Worm (Caenorhabditis elegans) whole organism, L2 larva: ENCODE results near the gene mrpl-32.

Source experiments
- R02D3.7 ChIP-seq: fragments of 150-350 bp; optimal IDR thresholded peaks from 2 replicates; lab custom pipeline; 2014; ENCODE audit warnings: missing biosample characterization, missing genetic modification characterization
- Y55F3AM.14 ChIP-seq: fragments of 200-800 bp; sonication (Bioruptor generic); optimal IDR thresholded peaks from 2 replicates; lab custom pipeline; 2018; ENCODE audit warnings: mild to moderate bottlenecking, missing genetic modification characterization, missing compliant biosample characterization
- blmp-1 ChIP-seq: sonication (generic microtip); optimal IDR thresholded peaks from 2 replicates; lab custom pipeline; 2017; ENCODE audit warnings: missing genetic modification characterization, mild to moderate bottlenecking, missing compliant biosample characterization, antibody characterized with exemption, moderate library complexity; ENCODE audit not compliant: insufficient read depth
- ztf-1 ChIP-seq: fragments of 200-800 bp; sonication (Bioruptor generic); conservative IDR thresholded peaks from 2 replicates; pipeline ENCODE4 v1.3.6; 2022; ENCODE audit warnings: missing genetic modification characterization, missing compliant biosample characterization

ce11 chrIII:8473292-8473691, 23.7 kb downstream of the mrpl-32 start:
- TF ChIP-seq blmp-1: no peak
- TF ChIP-seq R02D3.7 (tag; lab: Kevin White, UChicago): no peak
- TF ChIP-seq ztf-1 (GFP tag; lab: Robert Waterston, UW): no peak
- TF ChIP-seq Y55F3AM.14: no peak
